Worm (Caenorhabditis elegans) whole organism, late embryonic: Measurements from ENCODE around the gene R03H10.11.

Experiments used
- dve-1 ChIP-seq: sonication (generic microtip); optimal IDR thresholded peaks from 2 replicates; lab custom pipeline; 2017; ENCODE audit warnings: antibody characterized with exemption, mild to moderate bottlenecking, missing genetic modification characterization, missing compliant biosample characterization
- ets-4 ChIP-seq: sonication (generic microtip); optimal IDR thresholded peaks from 2 replicates; lab custom pipeline; 2016; ENCODE audit warnings: missing genetic modification characterization, missing compliant biosample characterization
- nhr-11 ChIP-seq: fragments of 150-350 bp; optimal IDR thresholded peaks from 2 replicates; lab custom pipeline; 2014; ENCODE audit warnings: missing biosample characterization, missing genetic modification characterization
- pqm-1 ChIP-seq: sonication (generic microtip); optimal IDR thresholded peaks from 2 replicates; lab custom pipeline; 2016; ENCODE audit warnings: missing genetic modification characterization, missing compliant biosample characterization
- unc-86 ChIP-seq: sonication (generic microtip); optimal IDR thresholded peaks from 2 replicates; lab custom pipeline; 2016; ENCODE audit warnings: missing genetic modification characterization, missing compliant biosample characterization

DNA sequence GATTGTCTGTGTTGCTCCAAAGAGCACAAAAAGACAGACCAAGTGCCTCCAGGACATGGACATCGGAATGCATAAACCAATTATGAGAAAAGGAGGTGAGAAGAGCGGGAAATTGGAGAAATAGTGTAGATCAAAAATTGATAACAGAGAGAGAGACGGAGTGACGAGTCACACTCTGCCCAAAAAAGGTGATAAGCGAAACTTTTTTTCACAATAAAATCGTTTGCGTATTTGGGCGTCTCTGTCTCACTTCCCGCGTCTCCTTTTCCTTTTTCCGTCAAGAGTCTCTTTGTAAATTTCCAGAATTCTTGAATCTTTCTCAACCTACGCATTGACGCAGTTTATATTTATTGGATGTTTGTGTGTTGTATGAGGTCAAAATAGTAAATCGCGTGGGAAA, 11.7 kb downstream of the R03H10.11 start, which contains the start of gene mth-2:
- TF ChIP-seq pqm-1 (tag; lab: Kevin White, UChicago) (no peak), nhr-11 (tag; lab: Kevin White, UChicago) (no peak), unc-86 (tag; lab: Kevin White, UChicago) (no peak), ets-4 (tag; lab: Kevin White, UChicago) (no peak), dve-1 (tag; lab: Kevin White, UChicago) (no peak)
